Worm (Caenorhabditis elegans): ENCODE measurements around the gene grd-11.

DNA sequence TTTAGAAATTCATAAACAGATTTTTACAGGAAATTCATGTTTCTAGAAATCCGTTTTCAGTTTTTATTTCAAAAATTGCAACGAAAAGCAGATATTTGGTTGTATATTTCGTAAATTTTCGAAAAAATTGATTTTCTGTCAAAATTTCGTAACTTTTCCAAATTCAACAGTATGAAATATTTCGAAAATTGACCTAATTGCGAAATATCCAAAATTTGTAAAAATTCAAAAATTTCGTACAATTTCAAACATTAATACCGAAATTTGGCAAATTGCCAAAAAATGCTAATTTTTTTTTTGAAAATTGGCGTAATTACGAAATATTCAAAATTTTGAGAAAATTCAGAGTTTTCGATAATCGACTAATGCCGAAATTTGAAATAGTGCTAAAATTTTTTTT lies 57.4 kb downstream of the grd-11 start:
- TF ChIP-seq tbx-37 (GFP tag; conservative IDR thresholded peaks at IDR 0.05) = no peak
- TF ChIP-seq F13C5.2 (tag; optimal IDR thresholded peaks at IDR 0.05) = no peak
- TF ChIP-seq hmbx-1 (tag; optimal IDR thresholded peaks at IDR 0.05) = no peak
- no peak for TF ChIP-seq ama-1 (optimal IDR thresholded peaks at IDR 0.05)
- no peak for TF ChIP-seq ceh-13 (GFP tag; optimal IDR thresholded peaks at IDR 0.05)
- no peak for TF ChIP-seq tbx-11 (GFP tag; IDR thresholded peaks at IDR 0.05)
- TF ChIP-seq sea-1 (GFP tag; conservative IDR thresholded peaks at IDR 0.05) = no peak
- no peak for TF ChIP-seq hmg-4 (GFP tag; optimal IDR thresholded peaks at IDR 0.05)
- TF ChIP-seq pes-1 (GFP tag; IDR thresholded peaks at IDR 0.05) = no peak
- TF ChIP-seq scrt-1 (GFP tag; IDR thresholded peaks at IDR 0.05) = no peak

All from whole organism, early embryonic.